Fruit fly (Drosophila melanogaster): ENCODE data around the gene PTPMT1.

Gene PTPMT1

DNA sequence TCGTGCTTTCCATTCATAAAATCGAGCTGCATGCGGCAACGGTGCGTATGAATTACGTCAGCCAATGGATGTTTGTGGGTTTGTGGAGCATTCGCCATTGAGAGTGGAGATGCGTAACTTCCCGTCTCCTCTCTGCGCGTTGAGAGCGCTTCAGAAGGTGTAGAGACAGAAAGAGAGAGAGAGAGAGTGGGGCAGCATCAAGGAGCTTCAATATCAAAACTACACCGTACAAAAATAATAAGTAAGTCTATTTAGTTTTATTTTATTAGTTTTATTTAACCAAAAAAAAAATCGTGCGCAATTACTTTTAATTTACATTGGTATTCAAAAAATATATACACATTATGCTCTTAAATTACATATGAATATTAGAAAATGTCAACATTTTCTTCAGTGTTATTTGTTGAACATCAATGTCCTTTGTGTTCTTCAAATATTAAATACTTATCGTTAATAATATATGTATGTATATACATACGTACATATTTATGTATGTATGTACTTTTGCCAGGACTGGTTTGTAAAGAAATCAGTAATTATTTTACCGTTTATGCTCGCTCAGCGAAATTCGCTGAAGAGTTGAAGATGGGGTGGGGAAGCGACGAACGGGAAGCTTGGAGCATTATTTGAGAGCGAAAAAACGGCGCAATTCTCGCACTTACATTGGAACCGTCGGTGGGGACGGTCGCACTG lies 35.3 kb upstream of the PTPMT1 start, which contains the start of gene CG10365 (continued):
- TF ChIP-seq CG1603 (tag; optimal IDR thresholded peaks at IDR 0.05): peak; percentile 46
- TF ChIP-seq disco-r (GFP tag; optimal IDR thresholded peaks at IDR 0.05): no peak
- peak; percentile 78 for TF ChIP-seq CG11247 (GFP tag; IDR thresholded peaks at IDR 0.05)
- peak; percentile 57 for TF ChIP-seq wor (GFP tag; IDR thresholded peaks at IDR 0.05)
- TF ChIP-seq tap (tag; optimal IDR thresholded peaks at IDR 0.05): peak; percentile 71
- TF ChIP-seq tna (GFP tag; IDR thresholded peaks at IDR 0.05; ENCODE audit: partially characterized antibody): no peak; the same call in 1 of the 2 replicates
- peak; percentile 70; the same call in 2 of the 3 replicates for TF ChIP-seq CG14050 (GFP tag; IDR thresholded peaks at IDR 0.05)
- TF ChIP-seq D (optimal IDR thresholded peaks at IDR 0.05): no peak
- peak; percentile 42 for TF ChIP-seq D (GFP tag; optimal IDR thresholded peaks at IDR 0.05)
- peak; percentile 75 for TF ChIP-seq CG1233 (GFP tag; optimal IDR thresholded peaks at IDR 0.05)
- TF ChIP-seq TFAM (GFP tag; optimal IDR thresholded peaks at IDR 0.05): peak; percentile 21
- TF ChIP-seq ATbp (GFP tag; optimal IDR thresholded peaks at IDR 0.05): peak; percentile 46
- TF ChIP-seq crc (GFP tag; optimal IDR thresholded peaks at IDR 0.05): no peak
- TF ChIP-seq CG9817 (tag; optimal IDR thresholded peaks at IDR 0.05): peak; percentile 80
- TF ChIP-seq Camta (GFP tag; optimal IDR thresholded peaks at IDR 0.05): peak; percentile 17
- TF ChIP-seq dimm (GFP tag; IDR thresholded peaks at IDR 0.05): peak; percentile 59
- TF ChIP-seq ssp (GFP tag; IDR thresholded peaks at IDR 0.05): peak; percentile 65
- TF ChIP-seq chinmo (GFP tag; IDR thresholded peaks at IDR 0.05; ENCODE audit: partially characterized antibody): peak; percentile 89; the same call in 3 of the 4 replicates
- TF ChIP-seq dan (GFP tag; IDR thresholded peaks at IDR 0.05): no peak
- peak; percentile 74 for TF ChIP-seq onecut (GFP tag; IDR thresholded peaks at IDR 0.05)
- no peak for TF ChIP-seq dm (GFP tag; optimal IDR thresholded peaks at IDR 0.05)
- peak; percentile 68 for TF ChIP-seq al (GFP tag; IDR thresholded peaks at IDR 0.05)
- TF ChIP-seq repo (GFP tag; optimal IDR thresholded peaks at IDR 0.05): no peak
- TF ChIP-seq klu (GFP tag; IDR thresholded peaks at IDR 0.05): peak; percentile 75
- TF ChIP-seq CG3838 (GFP tag; optimal IDR thresholded peaks at IDR 0.05): peak; percentile 6
- TF ChIP-seq CG13894 (tag; optimal IDR thresholded peaks at IDR 0.05): peak; percentile 86
- no peak for TF ChIP-seq pzg (GFP tag; optimal IDR thresholded peaks at IDR 0.05)
- TF ChIP-seq Hmr (GFP tag; optimal IDR thresholded peaks at IDR 0.05): peak; percentile 94
- TF ChIP-seq Hr51 (GFP tag; optimal IDR thresholded peaks at IDR 0.05): peak in 1 of 2 experiments; percentile 97
- TF ChIP-seq Hr39 (optimal IDR thresholded peaks at IDR 0.05): no peak
- TF ChIP-seq emc (GFP tag; optimal IDR thresholded peaks at IDR 0.05): no peak
- TF ChIP-seq Sox102F (GFP tag; optimal IDR thresholded peaks at IDR 0.05): peak; percentile 93
- no peak for TF ChIP-seq Lpt (GFP tag; optimal IDR thresholded peaks at IDR 0.05)
- peak; percentile 70 for TF ChIP-seq ewg (GFP tag; optimal IDR thresholded peaks at IDR 0.05)
- peak; percentile 92 for TF ChIP-seq Ptx1 (GFP tag; IDR thresholded peaks at IDR 0.05)
- peak; percentile 80 for TF ChIP-seq nerfin-1 (tag; optimal IDR thresholded peaks at IDR 0.05)
- peak; percentile 87 for TF ChIP-seq HLH3B (GFP tag; IDR thresholded peaks at IDR 0.05)
- TF ChIP-seq zf30C (GFP tag; optimal IDR thresholded peaks at IDR 0.05): peak; percentile 59
- TF ChIP-seq ac (GFP tag; optimal IDR thresholded peaks at IDR 0.05): no peak
- no peak for TF ChIP-seq HLHmδ (GFP tag; optimal IDR thresholded peaks at IDR 0.05)
- peak; percentile 90 for TF ChIP-seq CG30403 (GFP tag; optimal IDR thresholded peaks at IDR 0.05)
- no peak for TF ChIP-seq cg (GFP tag; optimal IDR thresholded peaks at IDR 0.05)
- no peak for TF ChIP-seq CG10431 (GFP tag; optimal IDR thresholded peaks at IDR 0.05)
- peak; percentile 67 for TF ChIP-seq CG14710 (tag; optimal IDR thresholded peaks at IDR 0.05)
- TF ChIP-seq seq (GFP tag; IDR thresholded peaks at IDR 0.05): peak; percentile 67
- no peak for TF ChIP-seq CG8478 (optimal IDR thresholded peaks at IDR 0.05)
- TF ChIP-seq Pdp1 (GFP tag; optimal IDR thresholded peaks at IDR 0.05): peak in 1 of 2 experiments; percentile 96
- no peak for TF ChIP-seq NC2α (GFP tag; optimal IDR thresholded peaks at IDR 0.05)
- TF ChIP-seq CG34422 (GFP tag; IDR thresholded peaks at IDR 0.05): peak; percentile 76
- TF ChIP-seq E2f1 (GFP tag; IDR thresholded peaks at IDR 0.05): peak; percentile 86
- peak; percentile 83 for TF ChIP-seq salm (tag; optimal IDR thresholded peaks at IDR 0.05)
